Worm (Caenorhabditis elegans) whole organism, young adult: Measurements from ENCODE around the gene F49C12.4.

ENCODE experiments used
- B0035.1 ChIP-seq: sonication (generic microtip); optimal IDR thresholded peaks from 2 replicates; lab custom pipeline; 2016; ENCODE audit warnings: missing genetic modification characterization, mild to moderate bottlenecking, missing compliant biosample characterization, missing genotype, missing genetic modification reagents
- attf-5 ChIP-seq: fragments of 200-800 bp; sonication (Bioruptor generic); optimal IDR thresholded peaks from 2 replicates; lab custom pipeline; 2018; ENCODE audit warnings: mild to moderate bottlenecking, missing genetic modification characterization, missing compliant biosample characterization
- cebp-1 ChIP-seq, 2 experiments: fragments of 200-800 bp in 1 of 2; sonication (Bioruptor generic) in 1 of 2; sonication (generic microtip) in 1 of 2; IDR thresholded peaks in 1 of 2; optimal IDR thresholded peaks in 1 of 2; 2 replicates each; pipeline versions ENCODE4 v1.3.6 to Lab custom; 2017 to 2022; ENCODE audit warnings: missing compliant biosample characterization in 2 of 2, missing genetic modification characterization in 2 of 2, mild to moderate bottlenecking in 1 of 2, missing genetic modification reagents in 1 of 2, moderate library complexity in 1 of 2
- ceh-79 ChIP-seq: sonication (generic microtip); optimal IDR thresholded peaks from 2 replicates; lab custom pipeline; 2017; ENCODE audit warnings: mild to moderate bottlenecking, missing genetic modification characterization, missing compliant biosample characterization
- dpl-1 ChIP-seq: fragments of 150-350 bp; optimal IDR thresholded peaks from 2 replicates; lab custom pipeline; 2014; ENCODE audit warnings: missing biosample characterization, missing genetic modification reagents, missing genetic modification characterization
- egrh-3 ChIP-seq: fragments of 200-800 bp; sonication (Bioruptor generic); IDR thresholded peaks from 2 replicates; pipeline ENCODE4 v1.3.6; 2022; ENCODE audit warnings: missing genetic modification reagents, missing genetic modification characterization, missing compliant biosample characterization
- snpc-3.4 ChIP-seq: sonication (generic microtip); optimal IDR thresholded peaks from 2 replicates; lab custom pipeline; 2017; ENCODE audit warnings: missing genetic modification characterization, mild to moderate bottlenecking, missing compliant biosample characterization, antibody characterized with exemption, moderate library complexity, missing genotype, missing genetic modification reagents
- snpc-4 ChIP-seq, 5 experiments: fragments of 150-350 bp in 1 of 5; sonication (generic microtip) in 4 of 5; optimal IDR thresholded peaks; 2 replicates each; lab custom pipeline; 2014 to 2018; ENCODE audit warnings: missing genetic modification characterization in 5 of 5, missing biosample characterization in 3 of 5, antibody characterized with exemption in 2 of 5, mild to moderate bottlenecking in 2 of 5, missing compliant biosample characterization in 2 of 5, missing genotype in 2 of 5, moderate library complexity in 2 of 5, missing genetic modification reagents in 1 of 5
- unc-62 ChIP-seq: fragments of 150-350 bp; optimal IDR thresholded peaks from 2 replicates; lab custom pipeline; 2014; ENCODE audit warnings: missing biosample characterization, missing genetic modification reagents, missing genetic modification characterization

- TF ChIP-seq attf-5 (GFP tag; lab: Kevin White, UChicago) = no peak
- no peak for TF ChIP-seq snpc-3.4 (tag; lab: Kevin White, UChicago)
- TF ChIP-seq cebp-1 (GFP tag; IDR thresholded peaks at IDR 0.05; lab: Robert Waterston, UW) = no peak
- TF ChIP-seq cebp-1 (tag; optimal IDR thresholded peaks at IDR 0.05; lab: Kevin White, UChicago) = no peak
- no peak for TF ChIP-seq ceh-79
- TF ChIP-seq dpl-1 (GFP tag; lab: Kevin White, UChicago) = no peak
- no peak for TF ChIP-seq snpc-4 (GFP tag; optimal IDR thresholded peaks at IDR 0.05; lab: Kevin White, UChicago)
- TF ChIP-seq snpc-4 (tag; optimal IDR thresholded peaks at IDR 0.05; lab: Kevin White, UChicago) = no peak
- TF ChIP-seq B0035.1 (tag; lab: Kevin White, UChicago) = no peak
- TF ChIP-seq egrh-3 (GFP tag; lab: Robert Waterston, UW) = no peak
- no peak for TF ChIP-seq unc-62 (GFP tag; lab: Kevin White, UChicago)
Measured at ce11 chrIV:9259687-9260086, 44.2 kb downstream of the F49C12.4 start, which contains the start of gene Y11D7A.10.
